Fruit fly (Drosophila melanogaster) whole organism, prepupa: Measurements from ENCODE around the gene CG6163.

Experiments used
- Blimp-1 ChIP-seq: fragments of 200-800 bp; sonication (Bioruptor generic); optimal IDR thresholded peaks from 3 replicates; lab custom pipeline; 2017; ENCODE audit warnings: missing biosample characterization, missing genetic modification characterization, mild to moderate bottlenecking, moderate library complexity, missing genetic modification reagents
- CG10669 ChIP-seq: fragments of 200-800 bp; sonication (Bioruptor generic); optimal IDR thresholded peaks from 3 replicates; lab custom pipeline; 2018; ENCODE audit warnings: missing biosample characterization, mild to moderate bottlenecking, missing genetic modification characterization, moderate library complexity
- CG11294 ChIP-seq: fragments of 200-800 bp; sonication (Bioruptor generic); IDR thresholded peaks from 2 replicates; pipeline ENCODE4 v1.3.6; 2022; ENCODE audit warnings: missing biosample characterization, missing genetic modification characterization
- CG11762 ChIP-seq: fragments of 200-800 bp; sonication (Bioruptor generic); optimal IDR thresholded peaks from 3 replicates; lab custom pipeline; 2016; ENCODE audit warnings: missing biosample characterization, missing genetic modification characterization; ENCODE audit not compliant: insufficient read depth
- CG11902 ChIP-seq: fragments of 200-800 bp; sonication (Bioruptor generic); optimal IDR thresholded peaks from 3 replicates; lab custom pipeline; 2016; ENCODE audit warnings: missing biosample characterization, missing genetic modification characterization
- CG15336 ChIP-seq: fragments of 200-800 bp; sonication (Bioruptor generic); IDR thresholded peaks from 2 replicates; pipeline ENCODE4 v1.3.6; 2022; ENCODE audit warnings: missing biosample characterization, missing genetic modification characterization
- CG1621 ChIP-seq: fragments of 200-800 bp; sonication (Bioruptor generic); optimal IDR thresholded peaks from 3 replicates; lab custom pipeline; 2018; ENCODE audit warnings: missing biosample characterization, mild to moderate bottlenecking, missing genetic modification characterization
- CG3032 ChIP-seq: fragments of 200-800 bp; optimal IDR thresholded peaks from 2 replicates; lab custom pipeline; 2019; ENCODE audit warnings: missing biosample characterization, mild to moderate bottlenecking, missing genetic modification characterization, moderate library complexity
- CG31627 ChIP-seq: fragments of 200-800 bp; sonication (Bioruptor generic); optimal IDR thresholded peaks from 3 replicates; lab custom pipeline; 2016; ENCODE audit warnings: missing biosample characterization, missing genetic modification characterization
- CG32006 ChIP-seq: fragments of 200-800 bp; sonication (Bioruptor generic); optimal IDR thresholded peaks from 3 replicates; lab custom pipeline; 2017; ENCODE audit warnings: missing biosample characterization, mild to moderate bottlenecking, missing genetic modification characterization
- CG34406 ChIP-seq: fragments of 200-800 bp; sonication (Bioruptor generic); optimal IDR thresholded peaks from 3 replicates; lab custom pipeline; 2016; ENCODE audit warnings: missing biosample characterization, missing genetic modification characterization
- CG3919 ChIP-seq: fragments of 200-800 bp; sonication (Bioruptor generic); optimal IDR thresholded peaks from 3 replicates; lab custom pipeline; 2016; ENCODE audit warnings: missing biosample characterization, missing genetic modification characterization
- CG4318 ChIP-seq: fragments of 200-800 bp; sonication (Bioruptor generic); optimal IDR thresholded peaks from 3 replicates; lab custom pipeline; 2017; ENCODE audit warnings: missing biosample characterization, mild to moderate bottlenecking, missing genetic modification characterization
- CG6163 ChIP-seq: fragments of 200-800 bp; sonication (Bioruptor generic); IDR thresholded peaks from 3 replicates; pipeline ENCODE4 v1.3.6; 2022; ENCODE audit warnings: missing biosample characterization, missing genetic modification characterization
- CG6276 ChIP-seq: fragments of 200-800 bp; sonication (Bioruptor generic); optimal IDR thresholded peaks from 2 replicates; lab custom pipeline; 2017; ENCODE audit warnings: missing biosample characterization, mild to moderate bottlenecking, missing genetic modification characterization
- CG6792 ChIP-seq: fragments of 200-800 bp; sonication (Bioruptor generic); optimal IDR thresholded peaks from 3 replicates; lab custom pipeline; 2016; ENCODE audit warnings: missing biosample characterization, missing genetic modification characterization
- CG6854 ChIP-seq: fragments of 200-800 bp; sonication (Bioruptor generic); optimal IDR thresholded peaks from 2 replicates; lab custom pipeline; 2017; ENCODE audit warnings: missing biosample characterization, mild to moderate bottlenecking, missing genetic modification characterization
- CG8119 ChIP-seq: fragments of 200-800 bp; sonication (Bioruptor generic); IDR thresholded peaks from 3 replicates; pipeline ENCODE4 v1.3.6; 2022; ENCODE audit warnings: missing biosample characterization, missing genetic modification characterization
- CG8319 ChIP-seq: fragments of 200-800 bp; sonication (Bioruptor generic); optimal IDR thresholded peaks from 3 replicates; lab custom pipeline; 2016; ENCODE audit warnings: missing biosample characterization, missing genetic modification characterization
- CG9139 ChIP-seq: fragments of 200-800 bp; sonication (Bioruptor generic); optimal IDR thresholded peaks from 3 replicates; lab custom pipeline; 2017; ENCODE audit warnings: missing biosample characterization, mild to moderate bottlenecking, missing genetic modification characterization
- Eip78C ChIP-seq: fragments of 200-800 bp; sonication (Bioruptor generic); peaks from one replicate; lab custom pipeline; 2016; ENCODE audit warnings: missing biosample characterization, missing genetic modification characterization
- Ets21C ChIP-seq: fragments of 200-800 bp; sonication (Bioruptor generic); optimal IDR thresholded peaks from 3 replicates; lab custom pipeline; 2016; ENCODE audit warnings: missing biosample characterization, missing genetic modification characterization
- Ets96B ChIP-seq: fragments of 200-800 bp; optimal IDR thresholded peaks from 2 replicates; lab custom pipeline; 2019; ENCODE audit warnings: missing biosample characterization, mild to moderate bottlenecking, missing genetic modification characterization, moderate library complexity
- Gug ChIP-seq: fragments of 200-800 bp; sonication (Bioruptor generic); IDR thresholded peaks from 2 replicates; pipeline ENCODE4 v1.3.6; 2022; ENCODE audit warnings: missing biosample characterization, missing genetic modification characterization
- Hr38 ChIP-seq: sonication (Bioruptor generic); optimal IDR thresholded peaks from 2 replicates; lab custom pipeline; 2016; ENCODE audit warnings: missing biosample characterization, missing genetic modification characterization
- Hr4 ChIP-seq: fragments of 200-800 bp; sonication (Bioruptor generic); optimal IDR thresholded peaks from 3 replicates; lab custom pipeline; 2016; ENCODE audit warnings: missing biosample characterization, missing genetic modification characterization
- Met ChIP-seq: fragments of 200-800 bp; sonication (Bioruptor generic); optimal IDR thresholded peaks from 3 replicates; lab custom pipeline; 2016; ENCODE audit warnings: missing biosample characterization, missing genetic modification characterization
- OdsH ChIP-seq: fragments of 200-800 bp; sonication (Bioruptor generic); optimal IDR thresholded peaks from 3 replicates; lab custom pipeline; 2016; ENCODE audit warnings: missing biosample characterization, missing genetic modification characterization
- Sox102F ChIP-seq: fragments of 200-800 bp; sonication (Bioruptor generic); optimal IDR thresholded peaks from 2 replicates; lab custom pipeline; 2016; ENCODE audit warnings: missing biosample characterization, mild to moderate bottlenecking, missing genetic modification characterization
- Sox14 ChIP-seq: fragments of 200-800 bp; sonication (Bioruptor generic); optimal IDR thresholded peaks from 3 replicates; lab custom pipeline; 2016; ENCODE audit warnings: missing biosample characterization, missing genetic modification characterization
- Sox15 ChIP-seq: fragments of 200-800 bp; sonication (Bioruptor generic); optimal IDR thresholded peaks from 3 replicates; lab custom pipeline; 2016; ENCODE audit warnings: missing biosample characterization, missing genetic modification characterization
- cyc ChIP-seq: fragments of 200-800 bp; sonication (Bioruptor generic); optimal IDR thresholded peaks from 3 replicates; lab custom pipeline; 2016; ENCODE audit warnings: missing biosample characterization, missing genetic modification characterization
- dac ChIP-seq: fragments of 200-800 bp; sonication (Bioruptor generic); optimal IDR thresholded peaks from 2 replicates; lab custom pipeline; 2017; ENCODE audit warnings: missing biosample characterization, mild to moderate bottlenecking, missing genetic modification characterization
- dsx ChIP-seq: fragments of 200-800 bp; optimal IDR thresholded peaks from 3 replicates; lab custom pipeline; 2019; ENCODE audit warnings: missing biosample characterization, mild to moderate bottlenecking, missing genetic modification characterization, moderate library complexity; ENCODE audit not compliant: poor library complexity, severe bottlenecking
- eg ChIP-seq: fragments of 200-800 bp; sonication (Bioruptor generic); IDR thresholded peaks from 3 replicates; pipeline ENCODE4 v1.3.6; 2022; ENCODE audit warnings: missing biosample characterization, missing genetic modification characterization
- esn ChIP-seq: fragments of 200-800 bp; sonication (Bioruptor generic); optimal IDR thresholded peaks from 2 replicates; lab custom pipeline; 2016; ENCODE audit warnings: missing biosample characterization, mild to moderate bottlenecking, missing genetic modification characterization, moderate library complexity
- fd59A ChIP-seq: fragments of 200-800 bp; sonication (Bioruptor generic); optimal IDR thresholded peaks from 2 replicates; lab custom pipeline; 2017; ENCODE audit warnings: missing biosample characterization, mild to moderate bottlenecking, missing genetic modification characterization, missing genetic modification reagents
- fd85E ChIP-seq: fragments of 200-800 bp; sonication (Bioruptor generic); optimal IDR thresholded peaks from 3 replicates; lab custom pipeline; 2016; ENCODE audit warnings: missing biosample characterization, missing genetic modification characterization
- net ChIP-seq: fragments of 200-800 bp; sonication (Bioruptor generic); optimal IDR thresholded peaks from 3 replicates; lab custom pipeline; 2016; ENCODE audit warnings: missing biosample characterization, missing genetic modification characterization
- pdm3 ChIP-seq: fragments of 200-800 bp; sonication (Bioruptor generic); optimal IDR thresholded peaks from 3 replicates; lab custom pipeline; 2016; ENCODE audit warnings: missing biosample characterization, missing genetic modification characterization
- salr ChIP-seq, 2 experiments: fragments of 200-800 bp; sonication (Bioruptor generic); optimal IDR thresholded peaks; 3 replicates each; lab custom pipeline; 2016 to 2018; ENCODE audit warnings: missing biosample characterization in 2 of 2, missing genetic modification characterization in 2 of 2, mild to moderate bottlenecking in 1 of 2
- spab ChIP-seq: fragments of 200-800 bp; sonication (Bioruptor generic); optimal IDR thresholded peaks from 2 replicates; lab custom pipeline; 2017; ENCODE audit warnings: missing biosample characterization, mild to moderate bottlenecking, missing genetic modification characterization, missing genetic modification reagents
- ss ChIP-seq, 2 experiments: fragments of 200-800 bp; sonication (Bioruptor generic); optimal IDR thresholded peaks; 2 replicates in 1 of 2; 3 replicates in 1 of 2; lab custom pipeline; 2017 to 2018; ENCODE audit warnings: mild to moderate bottlenecking in 2 of 2, missing biosample characterization in 2 of 2, missing genetic modification characterization in 2 of 2, moderate library complexity in 1 of 2
- svp ChIP-seq: fragments of 200-800 bp; sonication (Bioruptor generic); peaks from one replicate; lab custom pipeline; 2016; ENCODE audit warnings: missing biosample characterization, missing genetic modification characterization
- topi ChIP-seq: fragments of 200-800 bp; sonication (Bioruptor generic); optimal IDR thresholded peaks from 3 replicates; lab custom pipeline; 2016; ENCODE audit warnings: missing biosample characterization, missing genetic modification characterization
- vri ChIP-seq: fragments of 200-800 bp; sonication (Bioruptor generic); optimal IDR thresholded peaks from 3 replicates; lab custom pipeline; 2016; ENCODE audit warnings: missing biosample characterization, mild to moderate bottlenecking, missing genetic modification characterization

CG6163 gene

DNA sequence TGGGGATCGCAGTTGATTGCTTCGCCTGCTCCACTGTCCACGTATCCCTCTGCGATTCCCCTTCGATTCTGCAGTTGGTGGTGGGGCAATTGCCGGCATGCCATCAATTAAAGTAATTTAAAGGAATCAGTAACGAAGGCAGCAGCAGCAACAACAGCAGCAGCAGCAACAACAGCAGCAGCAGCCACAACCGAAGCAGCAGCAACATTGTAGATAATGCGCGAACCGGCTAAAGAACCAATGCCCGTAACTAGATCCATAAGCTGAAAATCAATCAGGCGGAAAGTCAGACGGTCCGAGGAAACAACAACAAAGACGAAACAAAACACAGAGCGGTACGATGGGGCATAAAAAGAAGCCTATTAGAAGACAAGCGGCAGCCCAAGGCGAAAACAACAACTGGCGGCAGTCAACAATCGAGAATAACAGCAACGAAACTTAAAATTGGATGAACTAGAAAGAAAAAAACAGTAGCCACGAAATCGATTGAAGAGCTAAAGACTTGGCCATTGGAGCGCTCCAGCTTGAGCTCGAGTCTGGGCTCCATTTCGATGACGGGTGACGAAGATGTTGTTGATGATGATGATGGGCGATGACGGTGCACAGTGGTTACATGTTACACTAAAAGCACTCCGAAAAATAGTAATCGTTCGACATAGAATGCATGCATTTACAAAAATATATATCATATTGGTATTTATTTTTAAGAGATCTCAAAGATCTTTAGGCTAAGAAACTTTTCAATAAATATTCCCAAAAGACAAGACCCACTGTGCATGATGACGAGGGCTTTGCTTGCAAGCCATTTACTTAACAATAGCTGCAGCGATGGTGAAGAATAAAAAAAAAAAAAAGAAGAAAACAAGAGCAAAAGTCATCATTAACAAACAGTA is 40.9 kb upstream of the CG6163 start (continued):
- peak; percentile 93 for TF ChIP-seq eg (GFP tag; lab: Robert Waterston, UW)
- TF ChIP-seq CG8319 (GFP tag; lab: Kevin White, UChicago), result peak; percentile 96
- TF ChIP-seq CG10669 (GFP tag; lab: Kevin White, UChicago), result peak; percentile 91
- TF ChIP-seq dac (GFP tag; lab: Kevin White, UChicago), result peak; percentile 73
- TF ChIP-seq Eip78C (GFP tag; lab: Kevin White, UChicago), result peak; percentile 98
- TF ChIP-seq Sox15 (GFP tag; lab: Kevin White, UChicago), result peak; percentile 90
- peak; percentile 95 for TF ChIP-seq spab (GFP tag; lab: Kevin White, UChicago)
- TF ChIP-seq CG11902 (GFP tag; lab: Kevin White, UChicago), result peak; percentile 80
- TF ChIP-seq CG31627 (GFP tag; lab: Kevin White, UChicago), result peak; percentile 93
- TF ChIP-seq Sox14 (GFP tag; lab: Kevin White, UChicago), result peak; percentile 97

dm6 chr3L:11403542-11403941 is 38.9 kb upstream of the CG6163 start:
- TF ChIP-seq Blimp-1 (GFP tag; lab: Kevin White, UChicago) (no peak), CG15336 (GFP tag; lab: Robert Waterston, UW) (no peak), Ets21C (GFP tag; lab: Kevin White, UChicago) (peak; percentile 19), eg (GFP tag; lab: Robert Waterston, UW) (no peak), Sox14 (GFP tag; lab: Kevin White, UChicago) (peak; percentile 32), cyc (GFP tag; lab: Kevin White, UChicago) (peak; percentile 44), spab (GFP tag; lab: Kevin White, UChicago) (peak; percentile 6), Sox15 (GFP tag; lab: Kevin White, UChicago) (peak; percentile 25), Sox102F (GFP tag; lab: Kevin White, UChicago) (peak; percentile 54), CG10669 (GFP tag; lab: Kevin White, UChicago) (peak; percentile 3), CG32006 (GFP tag; lab: Kevin White, UChicago) (no peak), CG9139 (GFP tag; lab: Kevin White, UChicago) (no peak), OdsH (GFP tag; lab: Kevin White, UChicago) (peak; percentile 17), ss (GFP tag; optimal IDR thresholded peaks at IDR 0.05; lab: Kevin White, UChicago) (no peak), CG3919 (GFP tag; lab: Kevin White, UChicago) (no peak), pdm3 (GFP tag; lab: Kevin White, UChicago) (peak; percentile 41), Met (GFP tag; lab: Kevin White, UChicago) (peak; percentile 65), esn (peak; percentile 64), CG31627 (GFP tag; lab: Kevin White, UChicago) (peak; percentile 47), Hr38 (no peak), Hr4 (no peak), dsx (no peak), svp (GFP tag; lab: Kevin White, UChicago) (peak; percentile 60), CG6854 (GFP tag; lab: Kevin White, UChicago) (no peak), CG6163 (GFP tag; lab: Robert Waterston, UW) (no peak), Ets96B (peak; percentile 6), CG11762 (no peak), vri (GFP tag; lab: Kevin White, UChicago) (peak; percentile 36), Gug (GFP tag; lab: Robert Waterston, UW) (no peak), CG34406 (GFP tag; lab: Kevin White, UChicago) (peak; percentile 4), fd59A (GFP tag; lab: Kevin White, UChicago) (no peak), CG6276 (GFP tag; lab: Kevin White, UChicago) (no peak), topi (peak; percentile 47), dac (GFP tag; lab: Kevin White, UChicago) (no peak), CG1621 (tag; lab: Kevin White, UChicago) (no peak), CG6792 (GFP tag; lab: Kevin White, UChicago) (peak; percentile 46), CG8119 (GFP tag; lab: Robert Waterston, UW) (no peak), CG3032 (no peak), net (no peak), salr (GFP tag; optimal IDR thresholded peaks at IDR 0.05; lab: Kevin White, UChicago) (no peak), CG8319 (GFP tag; lab: Kevin White, UChicago) (peak; percentile 8), CG4318 (GFP tag; lab: Kevin White, UChicago) (no peak), Eip78C (GFP tag; lab: Kevin White, UChicago) (peak; percentile 63), CG11902 (GFP tag; lab: Kevin White, UChicago) (no peak), fd85E (GFP tag; lab: Kevin White, UChicago) (no peak), CG11294 (GFP tag; lab: Robert Waterston, UW) (no peak)
